Worm (Caenorhabditis elegans): ENCODE results near the gene nspg-6.

DNA sequence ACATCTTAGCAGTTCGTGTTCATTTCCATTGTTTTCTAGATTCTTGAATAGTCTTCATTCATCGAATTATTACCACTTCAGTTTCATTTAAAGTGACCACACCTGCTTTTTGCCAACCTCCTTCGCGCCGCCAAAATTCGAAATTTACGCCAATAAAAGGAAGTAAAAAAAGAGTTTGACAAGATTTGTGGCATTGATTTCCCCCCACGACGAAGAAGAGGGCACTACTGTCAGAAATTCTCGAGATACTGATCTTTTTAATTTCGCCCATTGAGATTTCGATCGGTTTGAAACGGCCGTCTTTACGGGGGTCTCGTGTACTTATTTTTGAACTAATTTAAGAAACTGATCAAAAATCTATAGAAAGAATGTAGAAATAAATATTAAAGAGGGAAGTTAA lies 13.1 kb downstream of the nspg-6 start:
- TF ChIP-seq dao-5 (tag; optimal IDR thresholded peaks at IDR 0.05) (no peak), him-1 (tag; optimal IDR thresholded peaks at IDR 0.05) (no peak)

Measured in whole organism, L4/young adult.